Fruit fly (Drosophila melanogaster): Measurements from ENCODE around the gene CG46281.

Gene CG46281

DNA sequence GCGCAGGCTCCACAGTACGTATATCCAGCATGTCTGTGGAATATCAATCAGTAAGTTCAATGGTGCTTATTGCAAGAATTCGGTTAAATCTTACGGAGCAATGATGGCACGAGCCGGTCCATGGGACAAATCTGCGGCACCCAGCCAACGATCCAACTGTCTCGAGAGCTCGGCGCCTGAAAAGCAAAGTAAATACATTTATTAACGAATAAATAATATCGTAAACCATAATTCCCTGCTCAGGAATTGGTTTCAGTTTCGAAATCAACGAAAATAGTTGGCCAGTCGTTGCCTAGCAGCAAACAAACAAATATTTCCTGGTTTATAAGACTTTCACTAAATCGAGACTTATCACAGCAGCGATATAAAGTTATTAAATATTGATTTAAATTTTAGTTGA lies 20.5 kb downstream of the CG46281 start, which contains the start of gene CG11656:
TSS of gene CG11656 (plus strand) at position 301 of the 400 bp plus-strand sequence.
- TF ChIP-seq ey (GFP tag; optimal IDR thresholded peaks at IDR 0.05) (no peak), sage (GFP tag; optimal IDR thresholded peaks at IDR 0.05) (no peak), CrebA (GFP tag; optimal IDR thresholded peaks at IDR 0.05; ENCODE audit: borderline replicate concordance) (no peak), woc (GFP tag; optimal IDR thresholded peaks at IDR 0.05) (no peak), HLH106 (tag; optimal IDR thresholded peaks at IDR 0.05) (no peak), Myc (optimal IDR thresholded peaks at IDR 0.05) (no peak), tai (GFP tag; optimal IDR thresholded peaks at IDR 0.05) (no peak)

DNA sequence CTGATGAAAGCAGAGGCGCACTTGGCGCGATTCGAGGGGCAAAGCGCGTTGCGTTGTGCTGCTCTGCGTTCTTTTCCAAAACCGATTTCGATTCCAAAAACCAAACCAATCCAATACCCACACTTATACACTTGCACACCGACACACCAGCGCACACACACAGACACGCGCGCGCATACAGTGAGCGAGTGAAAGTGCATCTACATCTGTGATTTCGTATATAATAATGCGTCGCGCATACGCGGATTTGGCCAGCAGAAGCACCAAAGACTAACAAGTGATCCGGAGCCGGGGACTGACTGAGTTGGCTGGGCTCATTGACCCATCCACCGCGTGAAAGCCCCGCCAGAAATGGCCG lies 31.9 kb downstream of the CG46281 start:
- TF ChIP-seq Dif (GFP tag; optimal IDR thresholded peaks at IDR 0.05; ENCODE audit: partially characterized antibody) = no peak
- TF ChIP-seq tai (GFP tag; optimal IDR thresholded peaks at IDR 0.05) = no peak
- TF ChIP-seq usp (GFP tag; optimal IDR thresholded peaks at IDR 0.05) = no peak
- no peak for TF ChIP-seq Dfd (GFP tag; optimal IDR thresholded peaks at IDR 0.05)
- TF ChIP-seq Hr78 (GFP tag; optimal IDR thresholded peaks at IDR 0.05) = no peak
- no peak for TF ChIP-seq Vsx2 (GFP tag; optimal IDR thresholded peaks at IDR 0.05; ENCODE audit: partially characterized antibody)
- no peak for TF ChIP-seq foxo (GFP tag; optimal IDR thresholded peaks at IDR 0.05)
- no peak for TF ChIP-seq rgr (GFP tag; optimal IDR thresholded peaks at IDR 0.05)
- no peak for TF ChIP-seq sv (GFP tag; optimal IDR thresholded peaks at IDR 0.05)
- TF ChIP-seq h (GFP tag; optimal IDR thresholded peaks at IDR 0.05) = no peak
- TF ChIP-seq dmrt93B (GFP tag; optimal IDR thresholded peaks at IDR 0.05) = no peak
- no peak for TF ChIP-seq HLH106 (tag; optimal IDR thresholded peaks at IDR 0.05)
- TF ChIP-seq Hr83 (GFP tag; optimal IDR thresholded peaks at IDR 0.05; ENCODE audit: poor library complexity, severe bottlenecking) = no peak
- TF ChIP-seq Myc (optimal IDR thresholded peaks at IDR 0.05) = no peak

DNA sequence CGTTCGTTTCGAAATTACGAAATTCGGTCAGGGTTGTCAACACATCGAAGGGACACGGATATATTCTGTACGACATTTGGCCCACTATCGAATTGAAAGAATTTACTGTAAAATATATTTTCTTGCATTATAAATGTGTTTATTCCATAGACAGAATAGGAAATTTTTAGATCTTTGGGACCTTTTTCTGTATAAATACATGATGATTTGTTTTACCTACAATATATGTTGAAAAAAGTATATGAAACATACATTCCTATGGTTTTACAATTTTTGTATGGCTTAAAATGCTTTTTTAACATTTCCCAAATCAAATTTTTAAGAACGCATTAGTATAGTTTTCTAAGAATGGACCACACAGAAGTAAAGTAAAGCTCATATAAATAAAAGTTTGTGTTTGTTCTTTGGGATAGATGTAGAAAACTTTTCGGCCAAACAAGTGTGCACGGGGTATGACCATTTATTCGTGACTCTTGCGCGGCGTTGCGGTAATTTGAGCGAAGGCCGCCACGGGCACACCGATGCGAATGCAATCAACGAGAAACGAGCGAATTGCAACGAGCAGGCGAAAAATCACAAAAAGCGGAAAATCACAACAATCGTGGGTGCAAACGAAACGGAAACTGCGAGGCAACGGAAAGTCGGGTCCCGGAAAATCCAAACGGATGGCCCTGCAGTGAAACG lies 32.4 kb downstream of the CG46281 start, which contains the start of the genes CG17327, CG44194 and CG7518:
TSS of gene CG17327 (minus strand) at position 177 of the 684 bp plus-strand sequence.
TSS of gene CG44194 (minus strand) at position 177 of the 684 bp plus-strand sequence.
TSS of gene CG7518 (plus strand) at position 540 of the 684 bp plus-strand sequence.
- TF ChIP-seq Abd-B (GFP tag; optimal IDR thresholded peaks at IDR 0.05) (no peak), Rel (GFP tag; optimal IDR thresholded peaks at IDR 0.05) (no peak), Rel (tag; optimal IDR thresholded peaks at IDR 0.05) (peak; percentile 82), psq (GFP tag; optimal IDR thresholded peaks at IDR 0.05) (peak; percentile 7), Mio (GFP tag; optimal IDR thresholded peaks at IDR 0.05) (no peak), ey (GFP tag; optimal IDR thresholded peaks at IDR 0.05) (peak; percentile 28), N (GFP tag; optimal IDR thresholded peaks at IDR 0.05) (peak; percentile 25), Hr83 (GFP tag; optimal IDR thresholded peaks at IDR 0.05; ENCODE audit: poor library complexity, severe bottlenecking) (peak; percentile 43)

DNA sequence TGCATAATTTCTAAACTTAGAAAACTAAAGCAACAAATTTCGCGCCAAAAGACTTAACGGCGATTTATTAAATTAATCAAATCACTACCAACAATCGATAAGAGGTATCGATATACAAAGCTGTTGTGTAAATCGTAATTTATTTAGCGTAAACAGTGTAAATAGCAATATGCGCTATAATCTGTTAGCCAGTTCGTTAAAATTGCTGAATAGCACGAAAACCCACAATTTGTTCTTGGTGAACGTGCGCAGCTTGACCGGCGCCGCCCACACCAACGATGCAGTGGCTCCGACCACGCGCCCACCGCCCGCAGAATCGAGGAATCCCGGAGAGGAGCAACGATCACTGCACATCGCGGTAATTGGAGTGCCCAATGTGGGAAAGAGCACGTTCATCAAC lies 34.6 kb downstream of the CG46281 start, which contains the start of gene CG7488:
TSS of gene CG7488 (plus strand) at position 99 of the 400 bp plus-strand sequence.
- TF ChIP-seq usp (GFP tag; optimal IDR thresholded peaks at IDR 0.05) (no peak), Rel (GFP tag; optimal IDR thresholded peaks at IDR 0.05) (no peak), Rel (tag; optimal IDR thresholded peaks at IDR 0.05) (no peak), Hr83 (GFP tag; optimal IDR thresholded peaks at IDR 0.05; ENCODE audit: poor library complexity, severe bottlenecking) (no peak), Dfd (GFP tag; optimal IDR thresholded peaks at IDR 0.05) (no peak), foxo (GFP tag; optimal IDR thresholded peaks at IDR 0.05) (no peak), CG32264 (GFP tag; optimal IDR thresholded peaks at IDR 0.05) (no peak), br (GFP tag; optimal IDR thresholded peaks at IDR 0.05) (no peak), CrebA (GFP tag; optimal IDR thresholded peaks at IDR 0.05; ENCODE audit: borderline replicate concordance) (no peak)

DNA sequence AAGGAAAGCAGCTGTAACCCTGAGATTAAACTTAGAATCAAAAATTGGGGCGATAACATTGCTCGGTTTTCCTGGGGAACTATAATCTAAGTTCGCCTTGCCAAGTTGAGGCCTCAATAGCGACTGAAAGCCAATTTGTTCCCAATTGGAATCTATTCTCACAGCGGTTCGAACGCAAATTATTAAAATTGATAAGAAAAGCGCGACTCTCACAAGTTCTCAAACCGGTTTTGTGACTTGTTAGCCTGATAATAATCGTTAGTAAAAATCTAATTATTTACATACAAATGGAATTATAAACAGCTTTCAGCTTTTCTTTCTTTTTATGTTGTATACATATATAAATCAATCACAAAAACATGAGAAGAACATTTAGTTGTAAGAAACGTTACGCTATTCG lies 35.1 kb downstream of the CG46281 start, which contains the start of gene yellow-f2:
TSS of gene yellow-f2 (minus strand) at position 101 of the 400 bp plus-strand sequence.
- TF ChIP-seq Hr78 (GFP tag; optimal IDR thresholded peaks at IDR 0.05) (no peak), woc (GFP tag; optimal IDR thresholded peaks at IDR 0.05) (no peak), br (GFP tag; optimal IDR thresholded peaks at IDR 0.05) (no peak), Hr83 (GFP tag; optimal IDR thresholded peaks at IDR 0.05; ENCODE audit: poor library complexity, severe bottlenecking) (no peak), Sp1 (GFP tag; optimal IDR thresholded peaks at IDR 0.05) (no peak), CG32264 (GFP tag; optimal IDR thresholded peaks at IDR 0.05) (no peak), GATAd (GFP tag; optimal IDR thresholded peaks at IDR 0.05) (no peak), Abd-B (GFP tag; optimal IDR thresholded peaks at IDR 0.05) (no peak)

DNA sequence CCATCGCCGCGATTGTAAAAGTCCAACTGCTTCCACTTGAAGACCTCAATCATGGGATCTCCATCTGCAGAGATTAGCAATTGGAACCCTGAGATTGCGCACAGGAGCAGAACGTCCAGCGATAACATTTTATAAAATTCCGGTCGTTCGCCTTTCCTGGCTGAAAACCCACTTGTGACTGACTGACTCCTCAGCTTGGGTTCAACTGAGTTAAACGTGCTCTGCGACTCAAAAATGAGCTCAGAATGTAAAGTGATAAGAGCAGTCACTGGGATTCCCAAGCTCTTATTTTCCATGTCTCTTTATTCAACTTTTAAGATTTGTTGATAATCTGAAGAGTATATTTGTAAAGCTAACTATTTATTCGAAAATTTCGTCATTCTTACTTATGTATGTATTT lies 37.1 kb downstream of the CG46281 start, which contains the start of gene yellow-f:
TSS of gene yellow-f (minus strand) at position 184 of the 400 bp plus-strand sequence.
- TF ChIP-seq Rel (GFP tag; optimal IDR thresholded peaks at IDR 0.05) (no peak), Rel (tag; optimal IDR thresholded peaks at IDR 0.05) (peak; percentile 88), Hr78 (GFP tag; optimal IDR thresholded peaks at IDR 0.05) (no peak)

Measured in whole organism, wandering third instar larva.